Fruit fly (Drosophila melanogaster) whole organism, wandering third instar larva: ENCODE measurements around the gene Hou.

Experiments used
- GATAd ChIP-seq: sonication (Bioruptor generic); optimal IDR thresholded peaks from 2 replicates; lab custom pipeline; 2016; ENCODE audit warnings: missing biosample characterization, missing genetic modification characterization
- h ChIP-seq: fragments of 200-800 bp; sonication (Bioruptor generic); optimal IDR thresholded peaks from 3 replicates; lab custom pipeline; 2016; ENCODE audit warnings: missing biosample characterization, mild to moderate bottlenecking, missing genetic modification characterization
- psq ChIP-seq: fragments of 200-800 bp; sonication (Bioruptor generic); optimal IDR thresholded peaks from 3 replicates; lab custom pipeline; 2017; ENCODE audit warnings: missing biosample characterization, mild to moderate bottlenecking, missing genetic modification characterization, moderate library complexity

DNA sequence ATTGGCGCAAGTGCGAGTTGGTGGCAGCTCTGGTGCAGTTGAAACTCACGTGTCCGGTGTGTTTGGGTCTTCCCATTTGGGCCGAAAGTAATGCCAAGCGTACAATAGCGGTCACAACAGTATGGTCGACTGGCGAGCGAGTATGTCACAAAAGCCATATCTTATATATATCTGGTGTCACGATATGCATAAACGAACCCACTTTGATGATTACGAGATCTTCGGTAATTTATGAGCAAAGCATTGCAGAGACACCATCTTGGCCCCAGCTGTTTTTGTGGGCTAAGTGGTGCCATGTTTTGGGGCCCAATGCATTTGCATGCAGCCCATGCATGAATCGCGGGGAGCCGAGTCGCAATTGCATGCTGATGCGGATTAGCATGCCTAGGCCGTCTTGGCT, 28.6 kb upstream of the Hou start:
- TF ChIP-seq h (GFP tag; lab: Kevin White, UChicago) (no peak), psq (GFP tag; lab: Kevin White, UChicago) (no peak), GATAd (GFP tag; lab: Kevin White, UChicago) (no peak)
